Fruit fly (Drosophila melanogaster): ENCODE data around the gene CG32485.

CG32485 gene

dm6 chr3L:3037822-3038563 is 12.1 kb upstream of the CG32485 start (continued):
- peak; percentile 61 for TF ChIP-seq kni (GFP tag; optimal IDR thresholded peaks at IDR 0.05)
- TF ChIP-seq CG1832 (GFP tag; optimal IDR thresholded peaks at IDR 0.05): no peak
- TF ChIP-seq Trl (optimal IDR thresholded peaks at IDR 0.05): no peak
- TF ChIP-seq Trl (GFP tag; optimal IDR thresholded peaks at IDR 0.05): no peak
- no peak for TF ChIP-seq pzg (GFP tag; optimal IDR thresholded peaks at IDR 0.05)
- TF ChIP-seq CG32767 (GFP tag; IDR thresholded peaks at IDR 0.05): peak; percentile 64; the same call in 1 of the 2 replicates
- no peak for TF ChIP-seq CG15601 (tag; optimal IDR thresholded peaks at IDR 0.05)
- no peak for TF ChIP-seq CG15696 (tag; optimal IDR thresholded peaks at IDR 0.05)
- no peak for TF ChIP-seq peb (GFP tag; IDR thresholded peaks at IDR 0.05)
- TF ChIP-seq yki (optimal IDR thresholded peaks at IDR 0.05): no peak
- no peak for TF ChIP-seq dmrt11E (tag; optimal IDR thresholded peaks at IDR 0.05)
- TF ChIP-seq CG14667 (GFP tag; IDR thresholded peaks at IDR 0.05): no peak
- no peak for TF ChIP-seq TFAM (GFP tag; optimal IDR thresholded peaks at IDR 0.05)
- TF ChIP-seq CG17186 (GFP tag; optimal IDR thresholded peaks at IDR 0.05): no peak
- TF ChIP-seq fru (optimal IDR thresholded peaks at IDR 0.05): no peak
- TF ChIP-seq CG33557 (GFP tag; optimal IDR thresholded peaks at IDR 0.05): no peak
- no peak for TF ChIP-seq caup (GFP tag; optimal IDR thresholded peaks at IDR 0.05; ENCODE audit: severe bottlenecking)
- TF ChIP-seq CG12769 (tag; optimal IDR thresholded peaks at IDR 0.05): peak; percentile 98
- TF ChIP-seq Dp (GFP tag; optimal IDR thresholded peaks at IDR 0.05): no peak
- TF ChIP-seq CG11560 (tag; IDR thresholded peaks at IDR 0.05): no peak
- peak; percentile 60; the same call in 1 of the 3 replicates for TF ChIP-seq so (GFP tag; IDR thresholded peaks at IDR 0.05)
- no peak for TF ChIP-seq CG11398 (GFP tag; optimal IDR thresholded peaks at IDR 0.05)
- no peak for TF ChIP-seq Meics (GFP tag; optimal IDR thresholded peaks at IDR 0.05)
- TF ChIP-seq sna (GFP tag; IDR thresholded peaks at IDR 0.05; ENCODE audit: partially characterized antibody): no peak
- no peak for TF ChIP-seq phol (tag; optimal IDR thresholded peaks at IDR 0.05)
- TF ChIP-seq CoRest (tag; optimal IDR thresholded peaks at IDR 0.05): no peak
- TF ChIP-seq Doc2 (GFP tag; IDR thresholded peaks at IDR 0.05): no peak
- TF ChIP-seq pros (GFP tag; optimal IDR thresholded peaks at IDR 0.05): peak; percentile 68
- TF ChIP-seq sens-2 (GFP tag; IDR thresholded peaks at IDR 0.05): 0 out of 2 replicates have a peak, but pooled peaks have one; percentile 14
- TF ChIP-seq CG11456 (GFP tag; IDR thresholded peaks at IDR 0.05): no peak
- TF ChIP-seq z (GFP tag; IDR thresholded peaks at IDR 0.05): no peak
- no peak for TF ChIP-seq CG18011 (GFP tag; optimal IDR thresholded peaks at IDR 0.05)
- TF ChIP-seq hth (optimal IDR thresholded peaks at IDR 0.05): no peak
- no peak for TF ChIP-seq en (GFP tag; optimal IDR thresholded peaks at IDR 0.05)
- TF ChIP-seq gcm2 (GFP tag; optimal IDR thresholded peaks at IDR 0.05): no peak
- no peak for TF ChIP-seq pho (GFP tag; optimal IDR thresholded peaks at IDR 0.05)
- no peak for TF ChIP-seq CG9817 (tag; optimal IDR thresholded peaks at IDR 0.05)
- peak; percentile 12 for TF ChIP-seq HmgZ (tag; optimal IDR thresholded peaks at IDR 0.05)
- no peak for TF ChIP-seq tio (GFP tag; optimal IDR thresholded peaks at IDR 0.05)
- no peak for TF ChIP-seq Dfd (GFP tag; optimal IDR thresholded peaks at IDR 0.05)
- TF ChIP-seq nmo (GFP tag; optimal IDR thresholded peaks at IDR 0.05): no peak
- TF ChIP-seq Side (GFP tag; optimal IDR thresholded peaks at IDR 0.05): no peak
- TF ChIP-seq tup (GFP tag; optimal IDR thresholded peaks at IDR 0.05): no peak
- peak; percentile 75 for TF ChIP-seq psq (GFP tag; optimal IDR thresholded peaks at IDR 0.05)
- TF ChIP-seq nerfin-1 (tag; optimal IDR thresholded peaks at IDR 0.05): no peak
- no peak for TF ChIP-seq eve (GFP tag; optimal IDR thresholded peaks at IDR 0.05)
- TF ChIP-seq aop (GFP tag; IDR thresholded peaks at IDR 0.05): no peak
- no peak for TF ChIP-seq Myb (GFP tag; optimal IDR thresholded peaks at IDR 0.05)
- no peak for TF ChIP-seq sr (GFP tag; IDR thresholded peaks at IDR 0.05)
- no peak for TF ChIP-seq emc (GFP tag; optimal IDR thresholded peaks at IDR 0.05)
- no peak for TF ChIP-seq crp (GFP tag; optimal IDR thresholded peaks at IDR 0.05)

All from whole organism, embryonic.